Fruit fly (Drosophila melanogaster) whole organism, embryonic: Measurements from ENCODE around the gene CG12594.

ENCODE experiments used
- BtbVII ChIP-seq: fragments of 200-800 bp; sonication (Bioruptor generic); optimal IDR thresholded peaks from 3 replicates; lab custom pipeline; 2017; ENCODE audit warnings: missing biosample characterization, mild to moderate bottlenecking, missing genetic modification characterization
- CG10979 ChIP-seq: fragments of 200-800 bp; sonication (Bioruptor generic); optimal IDR thresholded peaks from 2 replicates; lab custom pipeline; 2018; ENCODE audit warnings: missing biosample characterization, mild to moderate bottlenecking, missing genetic modification characterization, moderate library complexity
- CG11504 ChIP-seq: fragments of 200-800 bp; sonication (Bioruptor generic); optimal IDR thresholded peaks from 3 replicates; lab custom pipeline; 2019; ENCODE audit warnings: missing biosample characterization, mild to moderate bottlenecking, missing genetic modification characterization, moderate library complexity
- CG1233 ChIP-seq: fragments of 200-800 bp; sonication (Bioruptor generic); optimal IDR thresholded peaks from 4 replicates; lab custom pipeline; 2018; ENCODE audit warnings: missing biosample characterization, mild to moderate bottlenecking, missing genetic modification characterization
- CG13624 ChIP-seq: fragments of 200-800 bp; sonication (Bioruptor generic); optimal IDR thresholded peaks from 2 replicates; lab custom pipeline; 2016; ENCODE audit warnings: missing biosample characterization, missing genetic modification characterization
- CG14014 ChIP-seq: fragments of 200-800 bp; sonication (Bioruptor generic); IDR thresholded peaks from 2 replicates; pipeline ENCODE4 v1.3.6; 2022; ENCODE audit warnings: missing biosample characterization, missing genetic modification characterization
- CG14050 ChIP-seq: fragments of 200-800 bp; sonication (Bioruptor generic); IDR thresholded peaks from 3 replicates; pipeline ENCODE4 v1.3.6; 2022; ENCODE audit warnings: missing biosample characterization, missing genetic modification characterization
- CG15479 ChIP-seq: fragments of 200-800 bp; sonication (Bioruptor generic); optimal IDR thresholded peaks from 3 replicates; lab custom pipeline; 2019; ENCODE audit warnings: missing biosample characterization, mild to moderate bottlenecking, missing genetic modification characterization, moderate library complexity
- CG17385 ChIP-seq: fragments of 200-800 bp; sonication (Bioruptor generic); optimal IDR thresholded peaks from 3 replicates; lab custom pipeline; 2018; ENCODE audit warnings: missing biosample characterization, mild to moderate bottlenecking, missing genetic modification characterization
- CG17829 ChIP-seq: fragments of 200-800 bp; optimal IDR thresholded peaks from 2 replicates; lab custom pipeline; 2019; ENCODE audit warnings: missing biosample characterization, mild to moderate bottlenecking, missing genetic modification characterization, moderate library complexity
- CG18764 ChIP-seq: fragments of 200-800 bp; sonication (Bioruptor generic); optimal IDR thresholded peaks from 3 replicates; lab custom pipeline; 2016; ENCODE audit warnings: missing biosample characterization, missing genetic modification characterization
- CG30403 ChIP-seq: fragments of 200-800 bp; sonication (Bioruptor generic); optimal IDR thresholded peaks from 3 replicates; lab custom pipeline; 2016; ENCODE audit warnings: missing biosample characterization, missing genetic modification characterization
- CG3838 ChIP-seq: fragments of 200-800 bp; sonication (Bioruptor generic); optimal IDR thresholded peaks from 3 replicates; lab custom pipeline; 2016; ENCODE audit warnings: missing biosample characterization, missing genetic modification characterization
- CG7839 ChIP-seq: fragments of 200-800 bp; sonication (Bioruptor generic); optimal IDR thresholded peaks from 3 replicates; lab custom pipeline; 2018; ENCODE audit warnings: missing biosample characterization, mild to moderate bottlenecking, missing genetic modification characterization, moderate library complexity
- CG8290 ChIP-seq, 3 experiments: fragments of 200-800 bp; sonication (Bioruptor generic); optimal IDR thresholded peaks; 2 replicates each; lab custom pipeline; 2016 to 2019; ENCODE audit warnings: missing biosample characterization in 3 of 3, missing genetic modification characterization in 3 of 3, mild to moderate bottlenecking in 2 of 3, moderate library complexity in 1 of 3
- CG8924 ChIP-seq: fragments of 200-800 bp; optimal IDR thresholded peaks from 3 replicates; lab custom pipeline; 2019; ENCODE audit warnings: missing biosample characterization, mild to moderate bottlenecking, missing genetic modification characterization, moderate library complexity
- Dek ChIP-seq: fragments of 200-800 bp; sonication (Bioruptor generic); optimal IDR thresholded peaks from 3 replicates; lab custom pipeline; 2019; ENCODE audit warnings: missing biosample characterization, mild to moderate bottlenecking, missing genetic modification characterization, moderate library complexity
- HLHmδ ChIP-seq: fragments of 200-800 bp; sonication (Bioruptor generic); optimal IDR thresholded peaks from 2 replicates; lab custom pipeline; 2018; ENCODE audit warnings: missing biosample characterization, mild to moderate bottlenecking, missing genetic modification characterization, moderate library complexity
- Max ChIP-seq: fragments of 200-800 bp; sonication (Bioruptor generic); optimal IDR thresholded peaks from 2 replicates; lab custom pipeline; 2016; ENCODE audit warnings: missing biosample characterization, mild to moderate bottlenecking, missing genetic modification characterization
- Med ChIP-seq: fragments of 200-800 bp; sonication (Bioruptor generic); peaks from one replicate; lab custom pipeline; 2016; ENCODE audit warnings: missing biosample characterization, missing genetic modification characterization, mild to moderate bottlenecking, inconsistent platforms, moderate library complexity
- Nf-YC ChIP-seq: fragments of 200-800 bp; optimal IDR thresholded peaks from 3 replicates; lab custom pipeline; 2019; ENCODE audit warnings: missing biosample characterization, mild to moderate bottlenecking, missing genetic modification characterization, moderate library complexity
- Oaz ChIP-seq: fragments of 200-800 bp; sonication (Bioruptor generic); IDR thresholded peaks from 2 replicates; pipeline ENCODE4 v1.3.6; 2022; ENCODE audit warnings: missing biosample characterization, missing genetic modification characterization
- Opbp ChIP-seq: fragments of 200-800 bp; sonication (Bioruptor generic); IDR thresholded peaks from 3 replicates; pipeline ENCODE4 v1.3.6; 2022; ENCODE audit warnings: missing biosample characterization, missing genetic modification characterization; ENCODE audit not compliant: partially characterized antibody
- Pdp1 ChIP-seq, 2 experiments: fragments of 200-800 bp; sonication (Bioruptor generic); optimal IDR thresholded peaks; 3 replicates each; lab custom pipeline; 2016; ENCODE audit warnings: missing biosample characterization in 2 of 2, missing genetic modification characterization in 2 of 2, mild to moderate bottlenecking in 1 of 2, moderate library complexity in 1 of 2
- Ptx1 ChIP-seq: fragments of 200-800 bp; sonication (Bioruptor generic); IDR thresholded peaks from 2 replicates; pipeline ENCODE4 v1.3.6; 2022; ENCODE audit warnings: missing biosample characterization, missing genetic modification characterization
- Trl ChIP-seq, 3 experiments: fragments of >200 bp in 2 of 3; fragments of 200-800 bp in 1 of 3; sonication (Bioruptor generic) in 1 of 3; optimal IDR thresholded peaks; 2 replicates in 1 of 3; 3 replicates in 2 of 3; lab custom pipeline; 2016 to 2017; ENCODE audit warnings: missing biosample characterization in 1 of 3, missing genetic modification characterization in 1 of 3
- Xrp1 ChIP-seq: fragments of 200-800 bp; sonication (Bioruptor generic); IDR thresholded peaks from 2 replicates; pipeline ENCODE4 v1.3.6; 2022; ENCODE audit warnings: missing biosample characterization, missing genetic modification characterization
- bbx ChIP-seq: fragments of 200-800 bp; sonication (Bioruptor generic); IDR thresholded peaks from 2 replicates; pipeline ENCODE4 v1.3.6; 2022; ENCODE audit warnings: missing biosample characterization, missing genetic modification characterization; ENCODE audit not compliant: partially characterized antibody
- cg ChIP-seq: fragments of 200-800 bp; sonication (Bioruptor generic); optimal IDR thresholded peaks from 3 replicates; lab custom pipeline; 2019; ENCODE audit warnings: missing biosample characterization, mild to moderate bottlenecking, missing genetic modification characterization, moderate library complexity
- cwo ChIP-seq: fragments of 200-800 bp; sonication (Bioruptor generic); optimal IDR thresholded peaks from 3 replicates; lab custom pipeline; 2017; ENCODE audit warnings: missing biosample characterization, missing genetic modification characterization, mild to moderate bottlenecking, moderate library complexity, missing genetic modification reagents
- eve ChIP-seq, 2 experiments: fragments of >200 bp; optimal IDR thresholded peaks; 2 replicates each; lab custom pipeline; 2017; ENCODE audit warnings: missing biosample characterization in 2 of 2, missing genetic modification characterization in 2 of 2
- ind ChIP-seq: fragments of 200-800 bp; sonication (Bioruptor generic); optimal IDR thresholded peaks from 3 replicates; lab custom pipeline; 2016; ENCODE audit warnings: missing biosample characterization, missing genetic modification characterization
- inv ChIP-seq: fragments of 200-800 bp; sonication (Bioruptor generic); IDR thresholded peaks from 2 replicates; pipeline ENCODE4 v1.3.6; 2022; ENCODE audit warnings: missing biosample characterization, missing genetic modification characterization; ENCODE audit not compliant: partially characterized antibody
- klu ChIP-seq: fragments of 200-800 bp; sonication (Bioruptor generic); IDR thresholded peaks from 2 replicates; pipeline ENCODE4 v1.3.6; 2022; ENCODE audit warnings: missing biosample characterization, missing genetic modification characterization
- lbe ChIP-seq: fragments of 200-800 bp; sonication (Bioruptor generic); optimal IDR thresholded peaks from 2 replicates; lab custom pipeline; 2016; ENCODE audit warnings: missing biosample characterization, mild to moderate bottlenecking, missing genetic modification characterization
- lmd ChIP-seq: fragments of 200-800 bp; sonication (Bioruptor generic); IDR thresholded peaks from 2 replicates; pipeline ENCODE4 v1.3.6; 2022; ENCODE audit warnings: missing biosample characterization, missing genetic modification characterization
- pb ChIP-seq: fragments of 200-800 bp; sonication (Bioruptor generic); optimal IDR thresholded peaks from 3 replicates; lab custom pipeline; 2016; ENCODE audit warnings: missing biosample characterization, missing genetic modification characterization
- repo ChIP-seq: fragments of 200-800 bp; sonication (Bioruptor generic); optimal IDR thresholded peaks from 2 replicates; lab custom pipeline; 2016; ENCODE audit warnings: missing biosample characterization, missing genetic modification characterization
- sima ChIP-seq: fragments of 200-800 bp; sonication (Bioruptor generic); optimal IDR thresholded peaks from 2 replicates; lab custom pipeline; 2016; ENCODE audit warnings: missing biosample characterization, missing genetic modification characterization
- sna ChIP-seq: fragments of 200-800 bp; sonication (Bioruptor generic); IDR thresholded peaks from 2 replicates; pipeline ENCODE4 v1.3.6; 2022; ENCODE audit warnings: missing biosample characterization, missing genetic modification characterization; ENCODE audit not compliant: partially characterized antibody
- sob ChIP-seq: fragments of 200-800 bp; sonication (Bioruptor generic); IDR thresholded peaks from 2 replicates; pipeline ENCODE4 v1.3.6; 2022; ENCODE audit warnings: missing biosample characterization, missing genetic modification characterization
- sug ChIP-seq: fragments of 200-800 bp; optimal IDR thresholded peaks from 2 replicates; lab custom pipeline; 2019; ENCODE audit warnings: missing biosample characterization, mild to moderate bottlenecking, missing genetic modification characterization, moderate library complexity
- tll ChIP-seq, 2 experiments: fragments of 200-800 bp in 1 of 2; fragments of >200 bp in 1 of 2; sonication (Bioruptor generic) in 1 of 2; optimal IDR thresholded peaks; 2 replicates each; lab custom pipeline; 2017 to 2019; ENCODE audit warnings: missing biosample characterization in 2 of 2, missing genetic modification characterization in 2 of 2, mild to moderate bottlenecking in 1 of 2, moderate library complexity in 1 of 2
- usp ChIP-seq: fragments of >200 bp; optimal IDR thresholded peaks from 2 replicates; lab custom pipeline; 2017; ENCODE audit warnings: missing biosample characterization, missing genetic modification characterization
- yki ChIP-seq: fragments of >200 bp; optimal IDR thresholded peaks from 3 replicates; lab custom pipeline; 2018

CG12594 gene

DNA sequence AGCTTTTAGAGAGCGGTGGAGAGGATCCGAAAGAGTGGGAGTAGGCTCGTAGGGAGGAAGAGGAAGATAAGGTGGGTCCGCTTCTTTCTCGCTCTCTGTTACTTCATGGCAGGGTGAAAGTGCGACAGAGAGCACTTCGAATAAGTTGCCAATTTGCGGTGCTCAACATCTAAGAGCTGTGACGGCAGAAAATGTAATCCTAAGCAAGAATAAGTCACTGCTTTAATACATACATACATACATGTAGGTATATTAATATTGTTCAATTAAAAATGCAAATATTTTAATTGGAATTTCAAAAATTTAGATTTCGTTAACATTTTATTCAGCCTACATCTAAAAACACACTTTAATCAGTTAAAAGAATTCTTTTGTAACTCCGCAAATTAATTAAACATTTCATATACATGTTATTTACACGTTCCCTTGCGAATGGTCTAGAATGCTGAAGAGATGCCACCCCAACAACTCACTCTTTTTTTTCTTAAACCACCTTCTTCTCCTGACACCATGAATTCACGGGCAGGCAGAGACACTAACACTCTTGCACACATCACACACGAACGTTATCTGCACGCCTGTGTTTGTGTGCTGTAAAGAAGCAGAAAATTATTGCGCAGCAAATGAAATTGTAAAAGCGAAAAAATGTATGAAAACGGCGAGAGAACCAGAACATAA is 37.1 kb downstream of the CG12594 start (continued):
- TF ChIP-seq sug (tag; lab: Kevin White, UChicago) (peak; percentile 19), sima (GFP tag; lab: Kevin White, UChicago) (no peak), ind (GFP tag; lab: Kevin White, UChicago) (peak; percentile 4), lmd (GFP tag; lab: Robert Waterston, UW) (no peak), usp (GFP tag; lab: Kevin White, UChicago) (no peak), Ptx1 (GFP tag; lab: Robert Waterston, UW) (no peak), BtbVII (GFP tag; lab: Kevin White, UChicago) (peak; percentile 34), CG18764 (GFP tag; lab: Kevin White, UChicago) (no peak), bbx (no peak), CG30403 (GFP tag; lab: Kevin White, UChicago) (peak; percentile 26), sna (GFP tag; lab: Robert Waterston, UW) (no peak), Oaz (GFP tag; lab: Robert Waterston, UW) (no peak), yki (lab: Kevin White, UChicago) (peak; percentile 23), lbe (GFP tag; lab: Kevin White, UChicago) (peak; percentile 58), CG7839 (peak; percentile 38), CG13624 (GFP tag; lab: Kevin White, UChicago) (peak; percentile 94), CG10979 (tag; lab: Kevin White, UChicago) (no peak), eve (GFP tag; optimal IDR thresholded peaks at IDR 0.05; lab: Kevin White, UChicago) (peak in 1 of 2 experiments; percentile 78), Med (GFP tag; lab: Kevin White, UChicago) (peak; percentile 71), CG8924 (tag; lab: Kevin White, UChicago) (peak; percentile 18), Dek (tag; lab: Kevin White, UChicago) (peak; percentile 19), CG17829 (peak; percentile 38), CG1233 (peak; percentile 4), CG14014 (GFP tag; lab: Robert Waterston, UW) (no peak), sob (GFP tag; lab: Robert Waterston, UW) (no peak), Xrp1 (GFP tag; lab: Robert Waterston, UW) (no peak), CG14050 (no peak)
- TF ChIP-seq, all 482 proteins: peak for 69

- TF ChIP-seq klu (no peak), inv (no peak), Nf-YC (peak; percentile 0), CG15479 (GFP tag; lab: Kevin White, UChicago) (peak; percentile 60), Trl (optimal IDR thresholded peaks at IDR 0.05; lab: Kevin White, UChicago) (peak in 1 of 2 experiments; percentile 39), Trl (GFP tag; optimal IDR thresholded peaks at IDR 0.05; lab: Kevin White, UChicago) (no peak), CG17385 (peak; percentile 43), CG8290 (GFP tag; optimal IDR thresholded peaks at IDR 0.05; lab: Kevin White, UChicago) (no peak), CG8290 (tag; optimal IDR thresholded peaks at IDR 0.05; lab: Kevin White, UChicago) (peak in 1 of 2 experiments; percentile 53), Opbp (no peak), CG3838 (GFP tag; lab: Kevin White, UChicago) (peak; percentile 14), CG11504 (peak; percentile 9), CG13624 (GFP tag; lab: Kevin White, UChicago) (peak; percentile 81), cwo (peak; percentile 33), cg (GFP tag; lab: Kevin White, UChicago) (peak; percentile 90), tll (GFP tag; optimal IDR thresholded peaks at IDR 0.05; lab: Kevin White, UChicago) (peak in 1 of 2 experiments; percentile 7), Med (GFP tag; lab: Kevin White, UChicago) (peak; percentile 64), Max (GFP tag; lab: Kevin White, UChicago) (peak; percentile 3), pb (GFP tag; lab: Kevin White, UChicago) (no peak), Pdp1 (GFP tag; optimal IDR thresholded peaks at IDR 0.05; lab: Kevin White, UChicago) (peak in 1 of 2 experiments; percentile 60), repo (GFP tag; lab: Kevin White, UChicago) (no peak), HLHmδ (peak; percentile 18)
Measured at dm6 chr3R:11759185-11759731, 37.7 kb downstream of the CG12594 start.
